Worm (Caenorhabditis elegans) whole organism, L1 larva: ENCODE data around the gene C07A9.10.

Source experiments
- C04F5.9 ChIP-seq: sonication (generic microtip); optimal IDR thresholded peaks from 2 replicates; lab custom pipeline; 2016; ENCODE audit warnings: missing genetic modification characterization, missing compliant biosample characterization
- C16A3.4 ChIP-seq: fragments of 150-350 bp; optimal IDR thresholded peaks from 2 replicates; lab custom pipeline; 2014; ENCODE audit warnings: missing biosample characterization, missing genetic modification characterization
- F16B12.6 ChIP-seq: fragments of 150-350 bp; optimal IDR thresholded peaks from 2 replicates; lab custom pipeline; 2014; ENCODE audit warnings: missing biosample characterization, missing genetic modification characterization
- aly-2 ChIP-seq: fragments of 150-350 bp; optimal IDR thresholded peaks from 2 replicates; lab custom pipeline; 2014; ENCODE audit warnings: missing biosample characterization, missing genetic modification characterization
- ceh-8 ChIP-seq: fragments of 200-800 bp; sonication (Bioruptor generic); optimal IDR thresholded peaks from 2 replicates; lab custom pipeline; 2018; ENCODE audit warnings: mild to moderate bottlenecking, missing genetic modification characterization, moderate library complexity, missing compliant biosample characterization
- ceh-82 ChIP-seq, 3 experiments: fragments of 150-350 bp in 1 of 3; sonication (generic microtip) in 2 of 3; optimal IDR thresholded peaks; 2 replicates each; lab custom pipeline; 2014 to 2017; ENCODE audit warnings: missing biosample characterization in 3 of 3, missing genetic modification characterization in 3 of 3
- ceh-90 ChIP-seq: sonication (generic microtip); optimal IDR thresholded peaks from 2 replicates; lab custom pipeline; 2016; ENCODE audit warnings: missing genetic modification characterization, missing compliant biosample characterization
- ces-1 ChIP-seq: fragments of 150-350 bp; optimal IDR thresholded peaks from 2 replicates; lab custom pipeline; 2014; ENCODE audit warnings: missing biosample characterization, missing genetic modification reagents, missing genetic modification characterization
- dpl-1 ChIP-seq, 3 experiments: fragments of 150-350 bp in 2 of 3; sonication (generic microtip) in 1 of 3; optimal IDR thresholded peaks; 2 replicates each; lab custom pipeline; 2014 to 2017; ENCODE audit warnings: missing biosample characterization in 3 of 3, missing genetic modification characterization in 3 of 3, missing genetic modification reagents in 3 of 3
- dsc-1 ChIP-seq: sonication (generic microtip); optimal IDR thresholded peaks from 2 replicates; lab custom pipeline; 2016; ENCODE audit warnings: mild to moderate bottlenecking, missing genetic modification characterization, missing compliant biosample characterization
- efl-3 ChIP-seq: fragments of 200-800 bp; sonication (Bioruptor generic); optimal IDR thresholded peaks from 2 replicates; lab custom pipeline; 2018; ENCODE audit warnings: mild to moderate bottlenecking, missing genetic modification characterization, missing compliant biosample characterization
- egl-13 ChIP-seq: sonication (generic microtip); optimal IDR thresholded peaks from 2 replicates; lab custom pipeline; 2016; ENCODE audit warnings: missing genotype, missing genetic modification reagents, missing genetic modification characterization, missing compliant biosample characterization
- egl-27 ChIP-seq, 2 experiments: fragments of 150-350 bp in 1 of 2; sonication (generic microtip); optimal IDR thresholded peaks; 3 replicates each; lab custom pipeline; 2017 to 2018; ENCODE audit warnings: missing biosample characterization in 2 of 2, missing genetic modification characterization in 2 of 2, missing genetic modification reagents in 2 of 2
- elt-3 ChIP-seq, 6 experiments: fragments of 150-350 bp in 1 of 6; sonication (generic microtip); optimal IDR thresholded peaks; 2 replicates each; lab custom pipeline; 2017 to 2018; ENCODE audit warnings: missing biosample characterization in 6 of 6, missing genetic modification characterization in 6 of 6, inconsistent platforms in 1 of 6
- fkh-10 ChIP-seq: sonication (generic microtip); optimal IDR thresholded peaks from 2 replicates; lab custom pipeline; 2017; ENCODE audit warnings: missing biosample characterization, missing genetic modification reagents, missing genetic modification characterization
- fkh-4 ChIP-seq: sonication (generic microtip); optimal IDR thresholded peaks from 2 replicates; lab custom pipeline; 2016; ENCODE audit warnings: missing compliant biosample characterization, missing genetic modification characterization, borderline replicate concordance
- fkh-8 ChIP-seq: sonication (generic microtip); optimal IDR thresholded peaks from 2 replicates; lab custom pipeline; 2016; ENCODE audit warnings: mild to moderate bottlenecking, missing genetic modification characterization, missing compliant biosample characterization
- fos-1 ChIP-seq: fragments of 150-350 bp; optimal IDR thresholded peaks from 2 replicates; lab custom pipeline; 2014; ENCODE audit warnings: missing biosample characterization, missing genetic modification characterization
- grh-1 ChIP-seq: fragments of 200-800 bp; sonication (Bioruptor generic); IDR thresholded peaks from 2 replicates; pipeline ENCODE4 v1.3.6; 2022; ENCODE audit warnings: missing genetic modification reagents, missing genetic modification characterization, missing compliant biosample characterization
- hlh-17 ChIP-seq: fragments of 200-800 bp; sonication (Bioruptor generic); optimal IDR thresholded peaks from 2 replicates; lab custom pipeline; 2018; ENCODE audit warnings: missing genetic modification characterization, mild to moderate bottlenecking, missing compliant biosample characterization, moderate library complexity, borderline replicate concordance
- hlh-4 ChIP-seq: sonication (generic microtip); optimal IDR thresholded peaks from 2 replicates; lab custom pipeline; 2016; ENCODE audit warnings: mild to moderate bottlenecking, missing genetic modification characterization, missing compliant biosample characterization
- irx-1 ChIP-seq: sonication (generic microtip); optimal IDR thresholded peaks from 2 replicates; lab custom pipeline; 2016; ENCODE audit warnings: missing genetic modification characterization, missing compliant biosample characterization
- jun-1 ChIP-seq: fragments of 150-350 bp; optimal IDR thresholded peaks from 2 replicates; lab custom pipeline; 2014; ENCODE audit warnings: missing biosample characterization, missing genetic modification reagents, missing genetic modification characterization
- lin-13 ChIP-seq: fragments of 150-350 bp; optimal IDR thresholded peaks from 2 replicates; lab custom pipeline; 2014; ENCODE audit warnings: missing biosample characterization, missing genetic modification reagents, missing genetic modification characterization
- lin-14 ChIP-seq: fragments of 200-800 bp; sonication (Bioruptor generic); optimal IDR thresholded peaks from 2 replicates; lab custom pipeline; 2018; ENCODE audit warnings: mild to moderate bottlenecking, missing genetic modification characterization, moderate library complexity, missing compliant biosample characterization
- lin-39 ChIP-seq: fragments of 150-350 bp; optimal IDR thresholded peaks from 2 replicates; lab custom pipeline; 2014; ENCODE audit warnings: missing biosample characterization, missing genetic modification reagents, missing genetic modification characterization
- nhr-12 ChIP-seq: sonication (generic microtip); optimal IDR thresholded peaks from 2 replicates; lab custom pipeline; 2017; ENCODE audit warnings: missing biosample characterization, missing genetic modification characterization
- nhr-19 ChIP-seq: fragments of 200-800 bp; sonication (Bioruptor generic); conservative IDR thresholded peaks from 2 replicates; pipeline ENCODE4 v1.3.6; 2022; ENCODE audit warnings: missing genetic modification characterization, missing compliant biosample characterization
- nhr-20 ChIP-seq: sonication (generic microtip); optimal IDR thresholded peaks from 2 replicates; lab custom pipeline; 2016; ENCODE audit warnings: mild to moderate bottlenecking, missing genetic modification characterization, missing compliant biosample characterization
- nhr-237 ChIP-seq: fragments of 150-350 bp; optimal IDR thresholded peaks from 2 replicates; lab custom pipeline; 2014; ENCODE audit warnings: missing biosample characterization, missing genetic modification characterization
- nhr-28 ChIP-seq: fragments of 150-350 bp; optimal IDR thresholded peaks from 2 replicates; lab custom pipeline; 2014; ENCODE audit warnings: missing biosample characterization, missing genetic modification characterization
- nhr-47 ChIP-seq: sonication (generic microtip); optimal IDR thresholded peaks from 2 replicates; lab custom pipeline; 2016; ENCODE audit warnings: mild to moderate bottlenecking, missing genetic modification characterization, moderate library complexity, missing compliant biosample characterization
- nhr-71 ChIP-seq: sonication (generic microtip); optimal IDR thresholded peaks from 2 replicates; lab custom pipeline; 2016; ENCODE audit warnings: mild to moderate bottlenecking, missing genetic modification characterization, moderate library complexity, missing compliant biosample characterization
- nhr-84 ChIP-seq: sonication (generic microtip); optimal IDR thresholded peaks from 2 replicates; lab custom pipeline; 2017; ENCODE audit warnings: missing biosample characterization, missing genetic modification characterization
- nhr-90 ChIP-seq: sonication (generic microtip); optimal IDR thresholded peaks from 2 replicates; lab custom pipeline; 2016; ENCODE audit warnings: mild to moderate bottlenecking, missing genetic modification characterization, missing compliant biosample characterization; ENCODE audit not compliant: poor library complexity
- pqm-1 ChIP-seq: sonication (generic microtip); optimal IDR thresholded peaks from 3 replicates; lab custom pipeline; 2017; ENCODE audit warnings: missing biosample characterization, missing genetic modification characterization
- rnt-1 ChIP-seq: sonication (generic microtip); optimal IDR thresholded peaks from 2 replicates; lab custom pipeline; 2016; ENCODE audit warnings: mild to moderate bottlenecking, missing genetic modification characterization, moderate library complexity, missing compliant biosample characterization
- snu-23 ChIP-seq: sonication (generic microtip); optimal IDR thresholded peaks from 2 replicates; lab custom pipeline; 2016; ENCODE audit warnings: missing genetic modification characterization, missing compliant biosample characterization
- sox-4 ChIP-seq: sonication (generic microtip); optimal IDR thresholded peaks from 2 replicates; lab custom pipeline; 2016; ENCODE audit warnings: missing genetic modification characterization, missing compliant biosample characterization
- sup-37 ChIP-seq: fragments of 200-800 bp; sonication (Bioruptor generic); optimal IDR thresholded peaks from 2 replicates; lab custom pipeline; 2018; ENCODE audit warnings: mild to moderate bottlenecking, missing genetic modification characterization, missing compliant biosample characterization
- tbx-2 ChIP-seq: sonication (generic microtip); optimal IDR thresholded peaks from 2 replicates; lab custom pipeline; 2016; ENCODE audit warnings: missing genetic modification characterization, missing compliant biosample characterization
- tlp-1 ChIP-seq: fragments of 150-350 bp; optimal IDR thresholded peaks from 2 replicates; lab custom pipeline; 2014; ENCODE audit warnings: missing biosample characterization, missing genetic modification characterization
- unc-130 ChIP-seq: fragments of 150-350 bp; optimal IDR thresholded peaks from 2 replicates; lab custom pipeline; 2017; ENCODE audit warnings: missing biosample characterization, missing genetic modification characterization, inconsistent platforms
- unc-30 ChIP-seq: sonication (generic microtip); optimal IDR thresholded peaks from 2 replicates; lab custom pipeline; 2017; ENCODE audit warnings: missing biosample characterization, missing genetic modification characterization
- unc-62 ChIP-seq: fragments of 150-350 bp; optimal IDR thresholded peaks from 2 replicates; lab custom pipeline; 2014; ENCODE audit warnings: missing biosample characterization, missing genetic modification reagents, missing genetic modification characterization
- unc-86 ChIP-seq: sonication (generic microtip); optimal IDR thresholded peaks from 2 replicates; lab custom pipeline; 2016; ENCODE audit warnings: missing genetic modification characterization, missing compliant biosample characterization
- unc-98 ChIP-seq: fragments of 200-800 bp; sonication (Bioruptor generic); IDR thresholded peaks from 2 replicates; pipeline ENCODE4 v1.3.6; 2022; ENCODE audit warnings: missing genetic modification characterization, missing compliant biosample characterization
- ztf-4 ChIP-seq: fragments of 150-350 bp; optimal IDR thresholded peaks from 2 replicates; lab custom pipeline; 2014; ENCODE audit warnings: missing biosample characterization, missing genetic modification characterization

The C07A9.10 gene

DNA sequence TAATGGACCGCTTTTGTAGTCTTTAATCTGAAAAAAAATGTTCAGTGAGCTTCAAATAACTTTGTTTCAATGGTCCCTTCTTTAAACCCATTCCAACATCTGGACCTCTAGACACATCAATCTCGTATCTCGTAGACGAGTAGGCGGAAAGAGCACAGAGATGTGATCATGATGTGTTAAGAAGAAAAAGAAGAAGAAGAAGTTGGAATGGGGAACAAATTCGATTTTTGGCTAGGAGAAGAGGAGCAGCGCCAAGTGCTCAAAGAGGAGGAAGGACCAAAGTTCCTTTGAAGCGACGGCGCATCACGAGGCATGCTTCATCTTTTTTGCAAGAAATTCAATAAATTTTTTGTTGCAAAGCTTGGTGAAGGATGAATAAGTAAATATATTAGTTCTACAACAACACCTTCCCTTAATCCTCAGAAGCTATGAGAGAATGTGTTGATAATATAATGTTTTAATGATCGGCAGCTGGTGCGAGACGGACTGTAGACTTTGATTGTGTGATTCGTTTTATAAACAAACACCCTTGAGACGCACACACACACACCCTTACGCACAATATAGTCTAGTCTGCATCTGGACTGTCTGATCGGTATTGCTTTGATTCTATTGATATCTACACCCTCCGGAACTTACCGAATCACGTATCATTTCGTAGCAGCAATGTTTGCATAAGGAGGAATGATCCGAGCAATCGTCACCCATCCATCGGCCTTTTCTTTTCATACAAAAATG, 21.2 kb downstream of the C07A9.10 start:
- TF ChIP-seq ztf-4 (tag; lab: Kevin White, UChicago) = no peak
- no peak for TF ChIP-seq unc-62 (GFP tag; lab: Kevin White, UChicago)
- peak in 1 of 3 experiments; percentile 15 for TF ChIP-seq ceh-82 (tag; optimal IDR thresholded peaks at IDR 0.05; lab: Kevin White, UChicago)
- TF ChIP-seq nhr-84 = no peak
- no peak for TF ChIP-seq nhr-12 (tag; lab: Kevin White, UChicago)
- TF ChIP-seq nhr-20 (tag; lab: Kevin White, UChicago) = peak; percentile 49
- TF ChIP-seq irx-1 (tag; lab: Kevin White, UChicago) = no peak
- peak; percentile 56 for TF ChIP-seq dsc-1
- TF ChIP-seq lin-14 (GFP tag; lab: Kevin White, UChicago) = peak; percentile 86
- TF ChIP-seq ces-1 (GFP tag; lab: Kevin White, UChicago) = peak; percentile 20
- TF ChIP-seq C04F5.9 (tag; lab: Kevin White, UChicago) = no peak
- peak in 1 of 6 experiments; percentile 10 for TF ChIP-seq elt-3 (tag; optimal IDR thresholded peaks at IDR 0.05; lab: Kevin White, UChicago)
- TF ChIP-seq grh-1 (GFP tag; lab: Robert Waterston, UW) = no peak
- no peak for TF ChIP-seq dpl-1 (GFP tag; optimal IDR thresholded peaks at IDR 0.05; lab: Kevin White, UChicago)
- TF ChIP-seq fos-1 (tag; lab: Kevin White, UChicago) = no peak
- TF ChIP-seq nhr-19 = peak; percentile 48; the same call in 1 of the 2 replicates
- no peak for TF ChIP-seq lin-13 (GFP tag; lab: Kevin White, UChicago)
- peak; percentile 42 for TF ChIP-seq rnt-1 (tag; lab: Kevin White, UChicago)
- TF ChIP-seq nhr-90 (tag; lab: Kevin White, UChicago) = no peak
- TF ChIP-seq F16B12.6 (tag; lab: Kevin White, UChicago) = no peak
- peak; percentile 93 for TF ChIP-seq fkh-10 (GFP tag; lab: Kevin White, UChicago)
- TF ChIP-seq nhr-237 (tag; lab: Kevin White, UChicago) = no peak
- TF ChIP-seq ceh-90 (tag; lab: Kevin White, UChicago) = no peak
- peak; percentile 68 for TF ChIP-seq nhr-71 (tag; lab: Kevin White, UChicago)

DNA sequence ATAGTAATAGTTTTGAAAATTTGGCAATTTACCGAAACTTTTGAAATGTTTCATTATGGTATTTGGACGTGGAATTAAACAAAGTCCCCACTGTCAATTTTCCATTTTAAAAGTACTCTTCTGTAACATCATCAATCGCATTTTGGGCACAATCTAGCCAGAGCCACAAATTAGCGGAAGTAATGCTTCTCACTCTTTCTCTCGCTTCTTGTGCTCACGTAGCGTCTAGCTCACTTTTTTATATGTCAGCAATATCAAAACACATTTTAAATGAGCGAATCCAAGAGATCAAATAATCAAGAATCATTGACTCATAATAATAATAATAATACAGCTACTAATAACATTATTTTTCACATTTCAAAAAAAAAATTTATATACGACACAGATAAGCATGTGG, 21.9 kb downstream of the C07A9.10 start:
- TF ChIP-seq fkh-4 (tag; lab: Kevin White, UChicago) = no peak
- no peak for TF ChIP-seq nhr-20 (tag; lab: Kevin White, UChicago)
- peak; percentile 6 for TF ChIP-seq jun-1 (tag; lab: Kevin White, UChicago)
- no peak for TF ChIP-seq lin-13 (GFP tag; lab: Kevin White, UChicago)
- no peak for TF ChIP-seq dsc-1
- no peak for TF ChIP-seq ceh-90 (tag; lab: Kevin White, UChicago)
- TF ChIP-seq lin-39 (tag; lab: Kevin White, UChicago) = no peak
- no peak for TF ChIP-seq egl-27 (tag; optimal IDR thresholded peaks at IDR 0.05; lab: Kevin White, UChicago)
- TF ChIP-seq nhr-28 (tag; lab: Kevin White, UChicago) = no peak
- no peak for TF ChIP-seq ceh-82 (tag; optimal IDR thresholded peaks at IDR 0.05; lab: Kevin White, UChicago)
- no peak for TF ChIP-seq F16B12.6 (tag; lab: Kevin White, UChicago)
- peak; percentile 4 for TF ChIP-seq lin-14 (GFP tag; lab: Kevin White, UChicago)
- no peak for TF ChIP-seq tlp-1 (tag; lab: Kevin White, UChicago)
- no peak for TF ChIP-seq unc-98 (GFP tag; lab: Robert Waterston, UW)
- TF ChIP-seq unc-130 = no peak
- TF ChIP-seq unc-30 (tag; lab: Kevin White, UChicago) = no peak
- peak; percentile 15 for TF ChIP-seq egl-13 (tag; lab: Kevin White, UChicago)
- no peak for TF ChIP-seq efl-3 (GFP tag; lab: Kevin White, UChicago)
- no peak for TF ChIP-seq C04F5.9 (tag; lab: Kevin White, UChicago)
- TF ChIP-seq hlh-17 = no peak
- no peak for TF ChIP-seq pqm-1 (tag; lab: Kevin White, UChicago)
- TF ChIP-seq nhr-19 = no peak
- TF ChIP-seq sox-4 (tag; lab: Kevin White, UChicago) = no peak
- TF ChIP-seq snu-23 = no peak
- no peak for TF ChIP-seq unc-86 (tag; lab: Kevin White, UChicago)
- TF ChIP-seq aly-2 (tag; lab: Kevin White, UChicago) = no peak
- no peak for TF ChIP-seq tbx-2
- no peak for TF ChIP-seq nhr-47 (tag; lab: Kevin White, UChicago)
- TF ChIP-seq ces-1 (GFP tag; lab: Kevin White, UChicago) = no peak
- TF ChIP-seq nhr-84 = no peak
- no peak for TF ChIP-seq sup-37 (GFP tag; lab: Kevin White, UChicago)
- TF ChIP-seq hlh-4 (tag; lab: Kevin White, UChicago) = no peak
- TF ChIP-seq C16A3.4 (tag; lab: Kevin White, UChicago) = no peak
- TF ChIP-seq fkh-8 (tag; lab: Kevin White, UChicago) = peak; percentile 72
- no peak for TF ChIP-seq grh-1 (GFP tag; lab: Robert Waterston, UW)
- TF ChIP-seq ceh-8 = peak; percentile 12
